Fruit fly (Drosophila melanogaster) whole organism, embryonic: ENCODE measurements around the gene ND-13A.

Experiments
- CG1024 ChIP-seq: fragments of 200-800 bp; sonication (Bioruptor generic); IDR thresholded peaks from 2 replicates; pipeline ENCODE4 v1.3.6; 2022; ENCODE audit warnings: missing biosample characterization, missing genetic modification characterization
- CG10267 ChIP-seq: fragments of 200-800 bp; sonication (Bioruptor generic); optimal IDR thresholded peaks from 2 replicates; lab custom pipeline; 2018; ENCODE audit warnings: missing biosample characterization, mild to moderate bottlenecking, missing genetic modification characterization, moderate library complexity
- CG10565 ChIP-seq: fragments of 200-800 bp; sonication (Bioruptor generic); optimal IDR thresholded peaks from 3 replicates; lab custom pipeline; 2016; ENCODE audit warnings: missing biosample characterization, mild to moderate bottlenecking, missing genetic modification characterization
- CG12769 ChIP-seq: fragments of 200-800 bp; sonication (Bioruptor generic); optimal IDR thresholded peaks from 2 replicates; lab custom pipeline; 2019; ENCODE audit warnings: missing biosample characterization, mild to moderate bottlenecking, missing genetic modification characterization, moderate library complexity
- CG13123 ChIP-seq: fragments of 200-800 bp; sonication (Bioruptor generic); optimal IDR thresholded peaks from 2 replicates; lab custom pipeline; 2016; ENCODE audit warnings: missing biosample characterization, missing genetic modification characterization
- CG1603 ChIP-seq: fragments of 200-800 bp; sonication (Bioruptor generic); optimal IDR thresholded peaks from 2 replicates; lab custom pipeline; 2019; ENCODE audit warnings: missing biosample characterization, mild to moderate bottlenecking, missing genetic modification characterization, moderate library complexity
- CG17359 ChIP-seq: fragments of 200-800 bp; sonication (Bioruptor generic); optimal IDR thresholded peaks from 3 replicates; lab custom pipeline; 2018; ENCODE audit warnings: missing biosample characterization, mild to moderate bottlenecking, missing genetic modification characterization, moderate library complexity
- CG17385 ChIP-seq: fragments of 200-800 bp; sonication (Bioruptor generic); optimal IDR thresholded peaks from 3 replicates; lab custom pipeline; 2018; ENCODE audit warnings: missing biosample characterization, mild to moderate bottlenecking, missing genetic modification characterization
- CG18619 ChIP-seq: fragments of 200-800 bp; sonication (Bioruptor generic); optimal IDR thresholded peaks from 3 replicates; lab custom pipeline; 2017; ENCODE audit warnings: missing biosample characterization, mild to moderate bottlenecking, missing genetic modification characterization
- CG3407 ChIP-seq: fragments of 200-800 bp; sonication (Bioruptor generic); optimal IDR thresholded peaks from 2 replicates; lab custom pipeline; 2018; ENCODE audit warnings: missing biosample characterization, mild to moderate bottlenecking, missing genetic modification characterization
- CG3838 ChIP-seq: fragments of 200-800 bp; sonication (Bioruptor generic); optimal IDR thresholded peaks from 3 replicates; lab custom pipeline; 2016; ENCODE audit warnings: missing biosample characterization, missing genetic modification characterization
- CG4282 ChIP-seq: fragments of 200-800 bp; sonication (Bioruptor generic); optimal IDR thresholded peaks from 2 replicates; lab custom pipeline; 2016; ENCODE audit warnings: missing biosample characterization, missing genetic modification characterization
- CG4854 ChIP-seq: fragments of 200-800 bp; sonication (Bioruptor generic); optimal IDR thresholded peaks from 2 replicates; lab custom pipeline; 2016; ENCODE audit warnings: missing biosample characterization, missing genetic modification characterization, inconsistent platforms
- CG5180 ChIP-seq: fragments of 200-800 bp; sonication (Bioruptor generic); optimal IDR thresholded peaks from 3 replicates; lab custom pipeline; 2017; ENCODE audit warnings: missing biosample characterization, missing genetic modification characterization, mild to moderate bottlenecking, moderate library complexity, missing genetic modification reagents
- CG7357 ChIP-seq: fragments of 200-800 bp; sonication (Bioruptor generic); IDR thresholded peaks from 3 replicates; pipeline ENCODE4 v1.3.6; 2022; ENCODE audit warnings: missing biosample characterization, missing genetic modification characterization
- CG8924 ChIP-seq: fragments of 200-800 bp; optimal IDR thresholded peaks from 3 replicates; lab custom pipeline; 2019; ENCODE audit warnings: missing biosample characterization, mild to moderate bottlenecking, missing genetic modification characterization, moderate library complexity
- Dek ChIP-seq: fragments of 200-800 bp; sonication (Bioruptor generic); optimal IDR thresholded peaks from 3 replicates; lab custom pipeline; 2019; ENCODE audit warnings: missing biosample characterization, mild to moderate bottlenecking, missing genetic modification characterization, moderate library complexity
- Dll ChIP-seq: fragments of 200-800 bp; sonication (Bioruptor generic); IDR thresholded peaks from 4 replicates; pipeline ENCODE4 v1.3.6; 2022; ENCODE audit warnings: missing biosample characterization, missing genetic modification characterization; ENCODE audit not compliant: partially characterized antibody
- Dp ChIP-seq: fragments of 200-800 bp; sonication (Bioruptor generic); optimal IDR thresholded peaks from 2 replicates; lab custom pipeline; 2018; ENCODE audit warnings: missing biosample characterization, mild to moderate bottlenecking, missing genetic modification characterization, moderate library complexity
- Eip74EF ChIP-seq, 2 experiments: fragments of 200-800 bp in 1 of 2; fragments of >200 bp in 1 of 2; sonication (Bioruptor generic) in 1 of 2; optimal IDR thresholded peaks; 2 replicates each; lab custom pipeline; 2017 to 2019; ENCODE audit warnings: missing biosample characterization in 2 of 2, missing genetic modification characterization in 2 of 2, mild to moderate bottlenecking in 1 of 2, moderate library complexity in 1 of 2
- Fer2 ChIP-seq: fragments of 200-800 bp; sonication (Bioruptor generic); optimal IDR thresholded peaks from 2 replicates; lab custom pipeline; 2018; ENCODE audit warnings: missing biosample characterization, mild to moderate bottlenecking, missing genetic modification characterization, moderate library complexity
- GATAe ChIP-seq: fragments of 200-800 bp; sonication (Bioruptor generic); conservative IDR thresholded peaks from 2 replicates; pipeline ENCODE4 v1.3.6; 2022; ENCODE audit warnings: missing biosample characterization, missing genetic modification characterization
- HLH4C ChIP-seq: fragments of 200-800 bp; sonication (Bioruptor generic); IDR thresholded peaks from 3 replicates; pipeline ENCODE4 v1.3.6; 2022; ENCODE audit warnings: missing biosample characterization, missing genetic modification characterization; ENCODE audit not compliant: partially characterized antibody
- HmgZ ChIP-seq: fragments of 200-800 bp; sonication (Bioruptor generic); optimal IDR thresholded peaks from 2 replicates; lab custom pipeline; 2018; ENCODE audit warnings: missing biosample characterization, mild to moderate bottlenecking, missing genetic modification characterization
- Hmx ChIP-seq: fragments of 200-800 bp; sonication (Bioruptor generic); optimal IDR thresholded peaks from 2 replicates; lab custom pipeline; 2016; ENCODE audit warnings: missing biosample characterization, missing genetic modification characterization
- Lpt ChIP-seq: fragments of >200 bp; optimal IDR thresholded peaks from 2 replicates; lab custom pipeline; 2018; ENCODE audit warnings: missing biosample characterization, missing genetic modification characterization
- Med ChIP-seq: fragments of 200-800 bp; sonication (Bioruptor generic); peaks from one replicate; lab custom pipeline; 2016; ENCODE audit warnings: missing biosample characterization, missing genetic modification characterization, mild to moderate bottlenecking, inconsistent platforms, moderate library complexity
- PHDP ChIP-seq: fragments of 200-800 bp; sonication (Bioruptor generic); optimal IDR thresholded peaks from 3 replicates; lab custom pipeline; 2018; ENCODE audit warnings: missing biosample characterization, mild to moderate bottlenecking, missing genetic modification characterization, moderate library complexity
- Scr ChIP-seq: fragments of 200-800 bp; sonication (Bioruptor generic); IDR thresholded peaks from 2 replicates; pipeline ENCODE4 v1.3.6; 2022; ENCODE audit warnings: missing biosample characterization, missing genetic modification characterization; ENCODE audit not compliant: partially characterized antibody
- Usf ChIP-seq: fragments of 200-800 bp; sonication (Bioruptor generic); optimal IDR thresholded peaks from 2 replicates; lab custom pipeline; 2017; ENCODE audit warnings: missing genotype, missing biosample characterization, missing genetic modification characterization
- bbx ChIP-seq: fragments of 200-800 bp; sonication (Bioruptor generic); IDR thresholded peaks from 2 replicates; pipeline ENCODE4 v1.3.6; 2022; ENCODE audit warnings: missing biosample characterization, missing genetic modification characterization; ENCODE audit not compliant: partially characterized antibody
- caup ChIP-seq: fragments of 200-800 bp; sonication (Bioruptor generic); optimal IDR thresholded peaks from 3 replicates; lab custom pipeline; 2017; ENCODE audit warnings: missing biosample characterization, mild to moderate bottlenecking, missing genetic modification characterization, moderate library complexity; ENCODE audit not compliant: severe bottlenecking
- dmrt11E ChIP-seq: fragments of 200-800 bp; sonication (Bioruptor generic); optimal IDR thresholded peaks from 3 replicates; lab custom pipeline; 2018; ENCODE audit warnings: missing biosample characterization, mild to moderate bottlenecking, missing genetic modification characterization, moderate library complexity
- fd3F ChIP-seq: fragments of 200-800 bp; sonication (Bioruptor generic); optimal IDR thresholded peaks from 2 replicates; lab custom pipeline; 2018; ENCODE audit warnings: missing biosample characterization, mild to moderate bottlenecking, missing genetic modification characterization, moderate library complexity
- gfzf ChIP-seq: fragments of 200-800 bp; sonication (Bioruptor generic); optimal IDR thresholded peaks from 2 replicates; lab custom pipeline; 2016; ENCODE audit warnings: missing biosample characterization, mild to moderate bottlenecking, missing genetic modification characterization, moderate library complexity
- hkb ChIP-seq, 2 experiments: fragments of 200-800 bp in 1 of 2; fragments of >200 bp in 1 of 2; sonication (Bioruptor generic) in 1 of 2; IDR thresholded peaks in 1 of 2; optimal IDR thresholded peaks in 1 of 2; 2 replicates each; pipeline versions ENCODE4 v1.3.6 to Lab custom; 2017 to 2022; ENCODE audit warnings: missing biosample characterization in 1 of 2, missing genetic modification characterization in 1 of 2
- klu ChIP-seq: fragments of 200-800 bp; sonication (Bioruptor generic); IDR thresholded peaks from 2 replicates; pipeline ENCODE4 v1.3.6; 2022; ENCODE audit warnings: missing biosample characterization, missing genetic modification characterization
- knrl ChIP-seq: fragments of 200-800 bp; sonication (Bioruptor generic); IDR thresholded peaks from 3 replicates; pipeline ENCODE4 v1.3.6; 2022; ENCODE audit warnings: missing biosample characterization, missing genetic modification characterization; ENCODE audit not compliant: partially characterized antibody
- pan ChIP-seq, 4 experiments: fragments of >200 bp in 3 of 4; fragments of 200-800 bp in 1 of 4; sonication (Bioruptor generic) in 1 of 4; optimal IDR thresholded peaks in 3 of 4; IDR thresholded peaks in 1 of 4; 2 replicates each; pipeline versions ENCODE4 v1.3.6 to Lab custom; 2017 to 2022; ENCODE audit warnings: missing biosample characterization in 2 of 4, missing genetic modification characterization in 2 of 4, mixed read lengths in 1 of 4
- phol ChIP-seq: fragments of 200-800 bp; sonication (Bioruptor generic); optimal IDR thresholded peaks from 3 replicates; lab custom pipeline; 2018; ENCODE audit warnings: missing biosample characterization, mild to moderate bottlenecking, missing genetic modification characterization, moderate library complexity
- sisA ChIP-seq: fragments of 200-800 bp; sonication (Bioruptor generic); IDR thresholded peaks from 2 replicates; pipeline ENCODE4 v1.3.6; 2022; ENCODE audit warnings: missing biosample characterization, missing genetic modification characterization
- slp2 ChIP-seq: fragments of 200-800 bp; sonication (Bioruptor generic); optimal IDR thresholded peaks from 2 replicates; lab custom pipeline; 2016; ENCODE audit warnings: missing biosample characterization, missing genetic modification characterization
- sqz ChIP-seq: fragments of 200-800 bp; sonication (Bioruptor generic); optimal IDR thresholded peaks from 3 replicates; lab custom pipeline; 2018; ENCODE audit warnings: missing biosample characterization, mild to moderate bottlenecking, missing genetic modification characterization
- toy ChIP-seq: fragments of 200-800 bp; sonication (Bioruptor generic); IDR thresholded peaks from 2 replicates; pipeline ENCODE4 v1.3.6; 2022; ENCODE audit warnings: missing biosample characterization, missing genetic modification characterization
- tup ChIP-seq: fragments of 200-800 bp; sonication (Bioruptor generic); optimal IDR thresholded peaks from 2 replicates; lab custom pipeline; 2016; ENCODE audit warnings: missing biosample characterization, mild to moderate bottlenecking, missing genetic modification characterization, moderate library complexity
- twi ChIP-seq: fragments of 200-800 bp; optimal IDR thresholded peaks from 2 replicates; lab custom pipeline; 2019; ENCODE audit warnings: missing biosample characterization, mild to moderate bottlenecking, missing genetic modification characterization, moderate library complexity
- unc-4 ChIP-seq: fragments of 200-800 bp; sonication (Bioruptor generic); IDR thresholded peaks from 2 replicates; pipeline ENCODE4 v1.3.6; 2022; ENCODE audit warnings: missing biosample characterization, missing genetic modification characterization; ENCODE audit not compliant: partially characterized antibody

Gene ND-13A

DNA sequence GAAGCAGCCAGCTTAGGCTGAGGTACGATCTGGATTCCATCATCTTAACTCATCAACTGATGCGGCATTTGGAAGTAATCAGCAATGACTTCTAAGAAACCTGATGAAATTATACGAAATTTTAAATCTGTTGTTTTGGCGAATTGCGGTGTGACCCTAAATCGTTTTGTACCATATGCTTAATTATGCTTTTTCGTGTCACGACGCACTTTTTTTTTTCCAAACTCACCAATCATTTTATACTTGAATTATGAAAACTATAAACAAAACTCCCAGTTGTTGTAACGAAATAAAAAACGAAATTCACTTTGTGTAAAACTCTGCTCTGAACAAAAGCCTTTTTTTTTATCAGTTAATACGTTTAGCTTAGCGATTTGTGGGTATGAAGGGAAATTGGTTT, 42.0 kb downstream of the ND-13A start, which contains the start of gene Nepl3 (continued):
- TF ChIP-seq Scr (GFP tag; lab: Robert Waterston, UW) (peak; percentile 69), CG13123 (GFP tag; lab: Kevin White, UChicago) (no peak), bbx (peak; percentile 28; the same call in 1 of the 2 replicates), knrl (GFP tag; lab: Robert Waterston, UW) (peak; percentile 22; the same call in 1 of the 3 replicates), CG10267 (no peak), CG3407 (GFP tag; lab: Kevin White, UChicago) (no peak), CG18619 (no peak), unc-4 (GFP tag; lab: Robert Waterston, UW) (peak; percentile 69), GATAe (no peak), Hmx (GFP tag; lab: Kevin White, UChicago) (no peak), gfzf (GFP tag; lab: Kevin White, UChicago) (peak; percentile 65), HLH4C (GFP tag; lab: Robert Waterston, UW) (peak; percentile 44; the same call in 1 of the 3 replicates), Dp (peak; percentile 41), caup (GFP tag; lab: Kevin White, UChicago) (no peak), Usf (GFP tag; lab: Kevin White, UChicago) (no peak), HmgZ (tag; lab: Kevin White, UChicago) (no peak), CG8924 (tag; lab: Kevin White, UChicago) (no peak)

DNA sequence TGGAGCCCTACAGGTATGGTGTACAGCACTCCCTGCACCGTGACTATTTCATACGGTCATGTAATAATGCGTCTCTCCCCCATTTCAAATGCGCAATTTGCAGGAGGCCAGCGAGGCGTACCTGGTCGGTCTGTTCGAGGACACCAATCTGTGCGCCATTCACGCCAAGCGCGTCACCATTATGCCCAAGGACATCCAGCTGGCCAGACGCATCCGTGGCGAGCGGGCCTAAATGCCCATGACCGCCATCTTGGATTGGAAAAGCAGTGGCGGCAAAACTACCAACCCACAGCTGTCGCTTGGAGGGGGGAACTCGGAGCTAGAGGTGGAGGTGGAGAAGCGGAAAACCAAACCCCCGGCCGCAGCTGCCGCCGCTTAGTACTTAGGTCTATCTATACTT, 44.6 kb downstream of the ND-13A start:
- TF ChIP-seq CG10565 (GFP tag; lab: Kevin White, UChicago) (no peak), CG17385 (no peak), Med (GFP tag; lab: Kevin White, UChicago) (peak; percentile 61), Eip74EF (GFP tag; optimal IDR thresholded peaks at IDR 0.05; lab: Kevin White, UChicago) (no peak), gfzf (GFP tag; lab: Kevin White, UChicago) (no peak), sisA (no peak), tup (GFP tag; lab: Kevin White, UChicago) (no peak), CG1024 (no peak), toy (GFP tag; lab: Robert Waterston, UW) (no peak), CG3838 (GFP tag; lab: Kevin White, UChicago) (no peak), CG5180 (GFP tag; lab: Kevin White, UChicago) (no peak), Dek (tag; lab: Kevin White, UChicago) (no peak), CG1603 (tag; lab: Kevin White, UChicago) (no peak), klu (GFP tag; lab: Robert Waterston, UW) (no peak), phol (peak; percentile 96), dmrt11E (no peak)

- TF ChIP-seq Fer2 (tag; lab: Kevin White, UChicago), result no peak
- TF ChIP-seq twi (tag; lab: Kevin White, UChicago), result no peak
- peak; percentile 56; the same call in 1 of the 4 replicates for TF ChIP-seq Dll (GFP tag; lab: Robert Waterston, UW)
- TF ChIP-seq slp2 (GFP tag; lab: Kevin White, UChicago), result no peak
- TF ChIP-seq PHDP (tag; lab: Kevin White, UChicago), result peak; percentile 4
- TF ChIP-seq sqz (GFP tag; lab: Kevin White, UChicago), result no peak
- no peak for TF ChIP-seq fd3F (GFP tag; lab: Kevin White, UChicago)
- TF ChIP-seq Lpt (GFP tag; lab: Kevin White, UChicago), result no peak
- no peak for TF ChIP-seq pan (optimal IDR thresholded peaks at IDR 0.05; lab: Kevin White, UChicago)
- TF ChIP-seq pan (GFP tag; optimal IDR thresholded peaks at IDR 0.05 in 1 of 2, IDR thresholded peaks at IDR 0.05 in 1 of 2), result peak in 1 of 2 experiments; percentile 36
- no peak for TF ChIP-seq CG4854 (GFP tag; lab: Kevin White, UChicago)
- no peak for TF ChIP-seq CG7357 (GFP tag; lab: Robert Waterston, UW)
- TF ChIP-seq hkb (optimal IDR thresholded peaks at IDR 0.05; lab: Kevin White, UChicago), result no peak
- no peak for TF ChIP-seq hkb (GFP tag; IDR thresholded peaks at IDR 0.05; lab: Robert Waterston, UW)
- no peak for TF ChIP-seq CG4282 (GFP tag; lab: Kevin White, UChicago)
- TF ChIP-seq gfzf (GFP tag; lab: Kevin White, UChicago), result peak; percentile 73
- TF ChIP-seq CG12769 (tag; lab: Kevin White, UChicago), result peak; percentile 20
- no peak for TF ChIP-seq CG17359 (tag; lab: Kevin White, UChicago)
These were observed 45.1 kb downstream of the ND-13A start, which contains the start of the genes CG14036 and His3.3A for dm6 chr2L:5054953-5055352. Gene CG14036, minus strand, starts transcription at chr2L:5055016. Gene His3.3A, plus strand, starts transcription at chr2L:5055058.
